Worm (Caenorhabditis elegans) whole organism, L2 larva: ENCODE measurements around the gene F46C5.7.

Experiments used
- ZK546.5 ChIP-seq: sonication (generic microtip); optimal IDR thresholded peaks from 2 replicates; lab custom pipeline; 2017; ENCODE audit warnings: missing biosample characterization, missing genetic modification characterization
- blmp-1 ChIP-seq: sonication (generic microtip); optimal IDR thresholded peaks from 2 replicates; lab custom pipeline; 2017; ENCODE audit warnings: missing genetic modification characterization, mild to moderate bottlenecking, missing compliant biosample characterization, antibody characterized with exemption, moderate library complexity; ENCODE audit not compliant: insufficient read depth
- egl-27 ChIP-seq: sonication (generic microtip); optimal IDR thresholded peaks from 3 replicates; lab custom pipeline; 2017; ENCODE audit warnings: missing biosample characterization, missing genetic modification reagents, missing genetic modification characterization
- elt-3 ChIP-seq: sonication (generic microtip); optimal IDR thresholded peaks from 2 replicates; lab custom pipeline; 2017; ENCODE audit warnings: missing biosample characterization, missing genetic modification characterization
- lin-39 ChIP-seq: fragments of 150-350 bp; optimal IDR thresholded peaks from 2 replicates; lab custom pipeline; 2014; ENCODE audit warnings: missing biosample characterization, missing genetic modification reagents, missing genetic modification characterization
- nhr-10 ChIP-seq: sonication (generic microtip); optimal IDR thresholded peaks from 2 replicates; lab custom pipeline; 2017; ENCODE audit warnings: missing biosample characterization, missing genetic modification characterization
- nhr-25 ChIP-seq: fragments of 150-350 bp; sonication (generic microtip); optimal IDR thresholded peaks from 3 replicates; lab custom pipeline; 2014; ENCODE audit warnings: missing biosample characterization, missing genetic modification characterization
- skn-1 ChIP-seq: sonication (generic microtip); optimal IDR thresholded peaks from 2 replicates; lab custom pipeline; 2017; ENCODE audit warnings: missing biosample characterization, missing genetic modification characterization
- unc-55 ChIP-seq: fragments of 150-350 bp; sonication (generic microtip); optimal IDR thresholded peaks from 3 replicates; lab custom pipeline; 2014; ENCODE audit warnings: missing biosample characterization, missing genetic modification reagents, missing genetic modification characterization
- ztf-11 ChIP-seq: sonication (generic microtip); optimal IDR thresholded peaks from 2 replicates; lab custom pipeline; 2017; ENCODE audit warnings: missing biosample characterization, missing genetic modification characterization

DNA sequence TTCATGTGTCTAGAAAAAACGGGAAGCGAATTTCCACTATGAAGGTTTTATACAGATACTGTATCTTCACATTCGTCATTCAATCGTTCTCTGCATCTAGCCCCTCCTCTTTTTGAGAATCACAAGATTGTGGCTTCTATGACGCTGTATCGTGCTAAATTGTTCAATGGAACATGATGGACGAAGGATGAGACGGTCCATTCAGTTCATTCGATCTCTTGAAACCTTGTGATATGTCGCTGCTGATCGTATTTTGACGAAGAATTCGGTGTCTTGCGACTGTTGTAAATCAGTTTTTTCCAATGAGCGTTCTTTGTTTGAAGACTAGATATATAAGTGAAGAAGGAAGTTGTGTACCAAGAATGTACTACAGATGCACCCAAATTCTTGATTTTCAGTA lies 25.5 kb upstream of the F46C5.7 start:
- no peak for TF ChIP-seq skn-1
- TF ChIP-seq unc-55 (GFP tag; lab: Kevin White, UChicago) = no peak
- TF ChIP-seq nhr-10 (tag; lab: Kevin White, UChicago) = no peak
- peak; percentile 63 for TF ChIP-seq egl-27 (tag; lab: Kevin White, UChicago)
- peak; percentile 52 for TF ChIP-seq blmp-1 (tag; lab: Kevin White, UChicago)
- TF ChIP-seq elt-3 = no peak
- no peak for TF ChIP-seq ztf-11 (tag; lab: Kevin White, UChicago)
- no peak for TF ChIP-seq lin-39 (tag; lab: Kevin White, UChicago)
- peak; percentile 89 for TF ChIP-seq nhr-25 (tag; lab: Kevin White, UChicago)
- no peak for TF ChIP-seq ZK546.5 (tag; lab: Kevin White, UChicago)
